Fruit fly (Drosophila melanogaster): ENCODE results near the gene CG4393.
A peak's percentile ranks its signal among the peaks of the same experiment; 100 is the strongest.

CG4393 gene

DNA sequence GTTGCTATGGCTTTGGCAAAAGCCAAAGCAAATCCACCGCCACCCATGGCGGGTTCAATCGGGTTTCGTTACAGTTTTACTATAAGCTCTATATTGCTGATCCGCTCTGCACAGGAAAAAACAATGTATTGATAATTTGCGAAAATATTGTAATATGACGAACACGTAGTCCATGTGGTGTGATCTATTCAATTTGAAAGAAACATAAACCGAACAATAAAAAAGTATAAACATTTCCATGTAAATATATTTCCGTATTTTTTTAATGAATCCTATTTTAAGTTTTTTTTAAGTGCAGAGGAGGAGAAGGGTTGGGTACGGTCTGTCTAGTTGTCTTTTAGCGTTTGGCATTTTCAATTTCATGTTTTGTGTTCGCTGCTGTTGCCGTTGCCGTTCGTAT lies 8.9 kb upstream of the CG4393 start:
- TF ChIP-seq CG17801 (GFP tag; optimal IDR thresholded peaks at IDR 0.05; ENCODE audit: partially characterized antibody) = no peak

DNA sequence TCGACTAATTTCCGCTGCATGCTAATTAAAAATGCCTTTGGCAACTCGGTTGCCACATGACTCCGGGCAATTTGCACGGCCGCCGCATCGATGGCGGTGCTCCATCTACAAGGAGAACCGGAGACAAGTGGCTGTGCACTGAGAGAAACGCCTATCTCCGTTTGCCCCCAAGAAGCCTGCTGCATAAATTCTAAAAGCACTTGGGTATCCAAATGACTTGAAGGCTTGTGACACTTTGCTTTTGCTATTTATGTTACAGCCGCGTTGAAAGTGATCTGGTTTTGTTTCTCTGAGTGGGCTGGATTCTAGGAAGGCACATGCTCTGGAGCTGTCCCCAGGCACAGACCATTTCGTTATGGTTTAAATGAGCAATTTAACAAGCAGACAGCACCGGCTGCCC lies 7.7 kb upstream of the CG4393 start:
- TF ChIP-seq CG17801 (GFP tag; optimal IDR thresholded peaks at IDR 0.05; ENCODE audit: partially characterized antibody) = no peak

DNA sequence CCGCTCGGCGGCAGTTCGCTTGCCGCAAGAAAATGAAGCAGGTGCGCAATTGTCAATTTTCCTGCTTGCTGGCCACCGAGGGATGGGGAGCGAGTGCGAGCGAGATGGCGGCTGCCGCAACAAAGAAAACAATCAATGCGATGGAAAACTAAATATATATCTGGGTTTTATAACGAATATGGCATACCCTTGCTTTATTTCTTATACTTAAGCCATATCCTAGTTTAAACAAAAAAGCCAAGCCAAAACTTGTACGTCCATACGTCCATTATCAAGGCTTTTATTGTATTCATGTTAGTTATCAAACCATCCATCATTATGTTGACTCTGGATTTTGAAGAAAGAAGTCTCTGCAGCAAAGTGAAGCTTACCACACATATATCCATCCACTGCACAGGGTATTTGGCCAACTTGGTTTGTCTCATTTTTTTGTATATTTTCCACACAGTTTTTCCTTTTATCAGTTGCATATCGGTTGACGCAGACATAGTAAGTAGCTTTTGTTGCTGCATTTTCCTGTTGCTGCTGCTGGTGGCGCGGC lies 6.3 kb upstream of the CG4393 start:
- no peak for TF ChIP-seq CG17801 (GFP tag; optimal IDR thresholded peaks at IDR 0.05; ENCODE audit: partially characterized antibody)

DNA sequence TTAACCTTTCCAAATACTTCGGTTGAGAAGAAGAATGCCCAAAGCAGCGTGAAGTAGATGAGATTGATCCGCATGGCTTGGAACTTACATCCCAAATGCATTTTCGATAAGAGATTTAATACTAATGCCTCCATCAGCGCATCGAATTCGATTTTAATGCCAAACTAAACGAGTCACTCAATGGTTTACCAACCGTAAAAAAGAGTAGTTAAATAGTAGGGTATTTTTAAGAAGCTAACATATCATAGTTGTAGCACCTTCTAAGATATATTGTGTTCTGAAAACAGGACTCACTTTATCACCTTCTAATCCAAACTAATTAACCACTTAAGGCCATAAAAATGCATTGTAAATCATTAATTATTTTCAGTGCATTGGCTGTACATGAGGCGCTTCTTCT lies 4.2 kb upstream of the CG4393 start, which contains the start of gene CG31515:
Gene CG31515, minus strand, starts transcription at position 101 of the 400 bp plus-strand sequence.
- no peak for TF ChIP-seq CG17801 (GFP tag; optimal IDR thresholded peaks at IDR 0.05; ENCODE audit: partially characterized antibody)

DNA sequence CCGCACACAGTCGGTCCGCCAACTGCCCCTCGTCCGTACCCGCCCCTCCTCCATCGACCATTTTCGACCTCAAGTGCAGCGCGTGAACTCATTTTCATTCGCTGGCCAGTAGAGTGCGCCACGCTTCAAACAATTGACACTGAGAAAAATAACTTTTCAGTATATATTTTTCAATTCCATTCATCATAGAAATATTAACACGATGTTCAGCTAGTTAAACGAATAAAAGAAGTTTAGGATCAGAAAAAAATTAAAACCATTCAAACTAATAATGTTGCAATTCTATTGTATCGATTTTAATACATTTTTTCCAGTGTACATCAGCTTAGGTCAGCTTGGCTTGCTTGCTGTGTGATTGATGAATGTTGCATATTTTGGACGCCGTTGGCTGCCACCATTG lies 2.3 kb upstream of the CG4393 start:
- TF ChIP-seq CG17801 (GFP tag; optimal IDR thresholded peaks at IDR 0.05; ENCODE audit: partially characterized antibody) = no peak

DNA sequence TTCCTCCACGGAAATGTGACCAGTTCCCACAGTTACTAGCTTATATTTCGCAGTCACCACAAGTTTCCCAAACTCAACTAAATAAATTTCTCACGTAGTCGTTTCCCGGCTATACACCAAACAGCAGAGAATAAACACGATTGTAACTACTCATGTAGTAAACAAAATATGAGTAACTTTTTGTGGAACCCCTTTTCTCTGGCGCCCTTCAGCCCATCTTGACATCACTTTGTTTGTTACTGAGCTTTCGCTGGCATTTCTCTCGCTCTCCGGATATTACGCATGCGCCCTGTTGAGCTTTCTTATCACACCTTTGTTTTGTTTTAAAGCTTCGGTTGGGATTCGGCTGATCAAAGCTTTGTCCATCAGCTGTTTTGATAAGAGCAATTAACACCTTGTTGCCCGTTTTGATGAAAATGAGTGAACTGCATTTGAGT lies 1.5 kb upstream of the CG4393 start:
- peak; percentile 6 for TF ChIP-seq CG17801 (GFP tag; optimal IDR thresholded peaks at IDR 0.05; ENCODE audit: partially characterized antibody)

DNA sequence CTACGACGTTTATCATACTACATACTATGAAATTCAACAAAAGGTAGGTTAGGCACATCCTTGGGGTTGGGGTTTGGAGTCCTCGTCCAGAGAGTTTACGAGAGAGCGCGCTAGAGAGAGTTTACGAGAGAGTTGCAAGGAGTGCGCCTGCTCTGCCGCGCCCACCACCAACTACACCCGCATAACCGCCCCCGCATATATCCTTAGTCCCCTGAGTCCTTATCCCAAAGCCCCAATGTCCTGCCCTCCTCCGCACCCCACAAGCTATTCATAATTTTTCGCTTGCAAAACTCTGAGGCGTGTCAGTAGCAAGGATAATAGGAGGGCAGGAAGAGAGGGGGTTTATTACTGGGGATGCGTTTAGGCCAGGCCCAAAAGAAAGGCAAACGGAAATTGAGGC lies 854 bp downstream of the CG4393 start:
- no peak for TF ChIP-seq CG17801 (GFP tag; optimal IDR thresholded peaks at IDR 0.05; ENCODE audit: partially characterized antibody)

DNA sequence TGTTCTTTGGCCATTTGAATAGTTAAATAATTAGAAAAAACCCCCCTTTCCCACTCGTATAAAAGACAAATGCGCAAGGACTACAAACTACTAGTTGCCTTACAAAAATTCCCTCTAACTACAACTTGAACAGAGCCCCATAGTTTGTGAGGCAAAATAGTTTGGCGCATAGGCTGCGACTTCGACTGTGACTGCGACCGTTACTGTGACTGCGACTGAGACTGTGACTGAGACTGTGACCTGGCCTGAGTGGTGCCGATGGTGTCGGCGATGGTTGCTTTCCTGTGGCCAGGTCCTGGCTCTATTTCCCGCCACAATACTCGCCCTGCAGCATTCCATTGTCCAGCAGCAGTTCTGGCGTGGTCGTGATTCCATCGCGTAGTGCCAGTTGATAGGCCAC lies 7.3 kb downstream of the CG4393 start:
- TF ChIP-seq CG17801 (GFP tag; optimal IDR thresholded peaks at IDR 0.05; ENCODE audit: partially characterized antibody) = no peak

DNA sequence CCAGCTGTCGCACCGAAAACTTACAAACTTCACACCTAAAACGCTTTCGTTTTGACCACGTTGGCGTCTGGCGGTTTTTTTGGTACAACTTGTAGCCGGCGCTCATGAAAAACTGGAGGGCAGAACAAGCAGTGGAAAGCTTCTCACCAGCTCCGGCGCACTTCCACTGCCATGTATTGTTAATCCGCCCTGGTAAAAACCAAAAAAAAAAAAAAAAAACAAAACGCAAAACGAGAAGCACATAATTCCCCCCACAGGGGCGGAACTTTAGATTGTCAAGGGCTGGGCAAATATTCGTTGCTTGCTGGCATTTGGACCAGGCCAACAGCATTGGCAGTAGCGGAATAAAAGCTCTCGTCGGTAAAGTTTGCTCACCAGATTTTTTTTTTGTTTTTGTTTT lies 10.3 kb downstream of the CG4393 start:
- TF ChIP-seq CG17801 (GFP tag; optimal IDR thresholded peaks at IDR 0.05; ENCODE audit: partially characterized antibody) = peak; percentile 88

DNA sequence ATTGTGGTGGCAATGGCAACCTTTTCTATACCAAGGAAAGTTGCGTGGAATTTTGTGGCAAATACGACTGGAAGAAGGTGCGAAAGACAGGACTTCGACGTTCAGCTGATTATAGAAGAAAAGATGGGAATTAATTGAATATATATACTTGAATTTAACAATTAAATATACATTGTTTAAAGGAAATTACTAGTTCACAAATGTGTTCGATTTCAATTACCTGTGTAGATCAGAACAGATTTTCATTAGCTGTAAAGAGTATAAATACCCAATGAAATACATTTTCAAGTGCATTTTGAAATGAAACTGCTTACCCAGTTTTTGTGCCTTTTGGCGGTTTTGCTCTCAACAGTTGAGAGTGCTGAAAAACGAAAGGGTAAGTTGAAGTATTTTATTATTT lies 11.2 kb downstream of the CG4393 start, which contains the start of gene CG42828:
Gene CG42828, plus strand, starts transcription at position 301 of the 400 bp plus-strand sequence.
- TF ChIP-seq CG17801 (GFP tag; optimal IDR thresholded peaks at IDR 0.05; ENCODE audit: partially characterized antibody) = no peak

DNA sequence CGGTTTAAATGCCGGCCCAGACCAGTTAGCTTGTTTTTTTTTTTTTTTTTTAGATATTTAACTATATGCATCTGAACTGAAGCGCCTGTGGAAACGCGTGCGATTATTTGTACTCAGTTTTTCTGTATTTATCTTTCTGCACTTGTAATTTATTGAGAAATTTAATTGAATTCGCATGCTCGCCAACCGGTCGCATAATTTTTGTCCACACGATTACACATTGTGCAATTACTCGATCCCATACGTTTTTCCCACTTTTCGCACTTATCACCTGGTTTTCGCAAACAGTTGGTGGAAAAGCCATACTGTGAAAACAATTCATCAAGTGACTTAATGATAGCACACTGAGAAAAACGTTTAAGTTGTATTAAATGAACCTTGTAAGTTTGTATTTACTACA lies 12.0 kb downstream of the CG4393 start, which contains the start of gene CG42827:
Gene CG42827, plus strand, starts transcription at position 301 of the 400 bp plus-strand sequence.
- TF ChIP-seq CG17801 (GFP tag; optimal IDR thresholded peaks at IDR 0.05; ENCODE audit: partially characterized antibody) = no peak

DNA sequence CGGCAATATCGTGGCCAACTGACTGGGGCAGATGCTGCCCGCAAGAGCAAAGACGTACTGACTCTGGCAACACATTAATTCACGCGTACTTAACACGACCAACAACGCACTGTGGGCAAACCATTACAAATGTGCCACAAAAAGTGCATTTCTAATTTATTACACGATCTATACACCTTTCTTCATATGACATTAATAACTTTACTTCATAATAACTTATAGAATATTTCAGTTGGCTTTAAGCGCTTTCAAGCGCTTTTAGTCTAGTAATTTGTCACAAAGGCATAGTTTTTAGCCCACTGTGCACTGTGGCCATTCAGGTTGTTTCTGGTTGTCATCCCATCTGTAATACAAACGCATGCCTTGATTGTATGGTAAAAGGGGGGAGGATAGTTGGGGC lies 16.3 kb downstream of the CG4393 start:
- TF ChIP-seq CG17801 (GFP tag; optimal IDR thresholded peaks at IDR 0.05; ENCODE audit: partially characterized antibody) = no peak

DNA sequence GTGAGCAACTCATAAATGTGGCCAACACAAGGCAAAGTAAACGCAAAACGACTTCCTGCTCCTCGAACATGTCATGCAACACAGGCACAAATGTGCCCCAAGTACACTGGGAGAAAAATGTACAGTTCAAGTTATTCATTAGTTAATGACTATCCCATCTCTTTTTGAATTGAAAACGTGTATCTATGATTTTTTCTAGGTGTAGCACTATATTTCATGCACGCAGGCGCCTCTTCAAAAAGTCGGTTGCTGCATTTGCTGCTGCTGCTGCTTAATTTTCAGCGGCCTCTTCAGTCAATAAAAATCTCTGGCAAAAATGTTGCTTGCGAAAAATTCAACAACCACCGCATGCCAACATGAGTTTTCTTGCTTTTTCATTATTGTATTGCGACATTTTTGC lies 17.0 kb downstream of the CG4393 start:
- no peak for TF ChIP-seq CG17801 (GFP tag; optimal IDR thresholded peaks at IDR 0.05; ENCODE audit: partially characterized antibody)

DNA sequence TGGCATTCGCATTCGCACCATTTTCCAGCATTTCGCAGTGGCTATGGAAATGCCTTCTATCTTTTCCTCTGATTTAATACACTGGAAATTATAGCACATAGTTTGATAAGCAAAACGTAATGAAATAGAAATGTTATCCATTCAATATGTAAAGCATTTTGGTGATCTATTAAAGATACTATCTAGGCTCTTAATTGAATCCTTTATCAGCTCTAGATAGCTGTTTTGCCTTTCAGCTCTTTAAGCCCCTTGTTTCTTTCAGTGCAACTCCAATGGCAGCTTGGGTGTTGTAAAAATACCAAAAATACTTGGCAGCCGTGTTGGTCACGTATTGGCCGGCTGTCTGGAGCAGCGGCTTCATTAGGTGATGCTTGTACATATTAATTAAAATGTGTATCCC lies 19.5 kb downstream of the CG4393 start:
- no peak for TF ChIP-seq CG17801 (GFP tag; optimal IDR thresholded peaks at IDR 0.05; ENCODE audit: partially characterized antibody)

DNA sequence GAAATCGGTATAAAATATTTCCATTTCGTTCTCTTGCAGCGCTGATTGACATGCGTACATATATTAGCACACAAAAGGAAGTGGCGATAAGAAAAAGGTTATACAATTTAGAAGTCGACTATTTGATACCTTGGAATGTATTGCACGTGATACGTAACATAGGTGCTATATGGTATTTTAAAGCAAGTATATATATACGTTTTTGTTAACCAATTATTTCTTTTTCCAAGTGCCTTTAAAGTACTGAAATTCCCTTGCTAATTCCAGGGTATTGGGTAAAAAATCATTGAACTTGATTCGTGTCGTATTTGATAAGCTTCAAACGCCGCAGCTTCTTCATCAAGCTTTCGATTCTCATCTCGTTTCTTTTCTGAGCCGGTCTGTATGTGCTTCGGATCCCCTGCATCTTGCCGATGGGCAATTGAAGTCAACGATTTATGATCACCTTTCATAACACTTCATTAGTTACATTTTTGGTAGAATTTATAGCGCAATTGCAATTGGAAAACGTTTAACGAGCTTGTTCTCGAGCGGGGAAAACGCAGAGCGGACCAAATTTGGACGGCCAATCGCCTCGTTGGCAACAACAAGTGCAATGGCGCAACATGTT lies 21.0 kb downstream of the CG4393 start, which contains the start of gene CG4408:
Gene CG4408, minus strand, starts transcription at position 60 of the 610 bp plus-strand sequence.
- peak; percentile 88 for TF ChIP-seq CG17801 (GFP tag; optimal IDR thresholded peaks at IDR 0.05; ENCODE audit: partially characterized antibody)

DNA sequence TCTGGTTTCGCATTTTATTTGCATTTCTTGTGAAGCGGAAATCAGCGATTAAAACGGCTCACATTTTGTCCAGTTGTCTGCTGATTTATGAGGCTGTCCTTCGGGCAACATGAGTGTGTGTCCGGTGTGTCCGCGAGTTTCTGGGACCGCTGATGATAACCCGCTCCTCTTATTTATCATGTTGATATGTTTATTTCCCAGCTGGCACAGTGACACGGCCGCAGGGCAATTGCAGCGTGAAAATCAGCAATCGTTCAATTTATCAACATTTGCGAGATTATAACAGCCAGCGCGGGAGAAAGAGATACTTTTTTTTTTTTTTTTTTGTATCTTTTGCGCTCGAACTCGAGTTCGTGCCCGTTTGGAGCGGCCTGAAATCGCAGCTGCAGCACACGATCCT lies 24.2 kb downstream of the CG4393 start:
- no peak for TF ChIP-seq CG17801 (GFP tag; optimal IDR thresholded peaks at IDR 0.05; ENCODE audit: partially characterized antibody)

DNA sequence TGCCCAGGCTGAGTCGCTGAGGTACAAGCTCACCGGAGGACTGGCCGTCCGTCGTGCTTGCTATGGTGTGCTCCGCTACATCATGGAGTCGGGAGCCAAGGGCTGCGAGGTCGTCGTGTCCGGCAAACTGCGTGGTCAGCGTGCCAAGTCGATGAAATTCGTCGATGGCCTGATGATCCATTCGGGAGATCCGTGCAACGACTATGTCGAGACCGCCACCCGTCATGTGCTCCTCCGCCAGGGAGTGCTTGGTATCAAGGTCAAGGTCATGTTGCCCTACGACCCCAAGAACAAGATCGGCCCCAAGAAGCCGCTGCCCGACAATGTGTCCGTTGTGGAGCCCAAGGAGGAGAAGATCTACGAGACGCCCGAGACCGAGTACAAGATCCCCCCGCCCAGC lies 25.2 kb downstream of the CG4393 start:
- no peak for TF ChIP-seq CG17801 (GFP tag; optimal IDR thresholded peaks at IDR 0.05; ENCODE audit: partially characterized antibody)
